Worm (Caenorhabditis elegans): ENCODE measurements around the gene F38H4.4.

ce11 chrIV:11854777-11855176, 6.7 kb downstream of the F38H4.4 start, which contains the start of gene tag-30:
- TF ChIP-seq ama-1 (optimal IDR thresholded peaks at IDR 0.05) (peak; percentile 54), mdl-1 (tag; optimal IDR thresholded peaks at IDR 0.05) (no peak), egl-13 (tag; optimal IDR thresholded peaks at IDR 0.05) (no peak), lin-13 (GFP tag; optimal IDR thresholded peaks at IDR 0.05) (no peak), dpl-1 (GFP tag; optimal IDR thresholded peaks at IDR 0.05) (peak; percentile 17 to 69 (median 49)), swsn-7 (tag; optimal IDR thresholded peaks at IDR 0.05) (peak; percentile 35), nhr-11 (tag; optimal IDR thresholded peaks at IDR 0.05) (no peak), fos-1 (tag; optimal IDR thresholded peaks at IDR 0.05) (no peak), jun-1 (tag; optimal IDR thresholded peaks at IDR 0.05) (no peak), aly-2 (tag; optimal IDR thresholded peaks at IDR 0.05) (no peak), irx-1 (tag; optimal IDR thresholded peaks at IDR 0.05) (peak; percentile 19), fkh-4 (tag; optimal IDR thresholded peaks at IDR 0.05; ENCODE audit: borderline replicate concordance) (no peak), ztf-4 (tag; optimal IDR thresholded peaks at IDR 0.05) (no peak), ces-1 (GFP tag; optimal IDR thresholded peaks at IDR 0.05) (no peak)

Measured in whole organism, L1 larva.